Worm (Caenorhabditis elegans) whole organism, L1 larva: ENCODE data around the gene B0507.9.

Experiments
- C16A3.4 ChIP-seq: fragments of 150-350 bp; optimal IDR thresholded peaks from 2 replicates; lab custom pipeline; 2014; ENCODE audit warnings: missing biosample characterization, missing genetic modification characterization
- F16B12.6 ChIP-seq: fragments of 150-350 bp; optimal IDR thresholded peaks from 2 replicates; lab custom pipeline; 2014; ENCODE audit warnings: missing biosample characterization, missing genetic modification characterization
- aha-1 ChIP-seq: fragments of 150-350 bp; optimal IDR thresholded peaks from 2 replicates; lab custom pipeline; 2014; ENCODE audit warnings: missing biosample characterization, missing genetic modification characterization
- alr-1 ChIP-seq: fragments of 200-800 bp; sonication (Bioruptor generic); optimal IDR thresholded peaks from 2 replicates; lab custom pipeline; 2018; ENCODE audit warnings: borderline replicate concordance, mild to moderate bottlenecking, missing genetic modification characterization, missing compliant biosample characterization
- aly-2 ChIP-seq: fragments of 150-350 bp; optimal IDR thresholded peaks from 2 replicates; lab custom pipeline; 2014; ENCODE audit warnings: missing biosample characterization, missing genetic modification characterization
- ama-1 ChIP-seq: fragments of 150-350 bp; optimal IDR thresholded peaks from 2 replicates; lab custom pipeline; 2014
- blmp-1 ChIP-seq: fragments of 150-350 bp; optimal IDR thresholded peaks from 2 replicates; lab custom pipeline; 2014; ENCODE audit warnings: missing biosample characterization, missing genetic modification characterization
- ceh-8 ChIP-seq: fragments of 200-800 bp; sonication (Bioruptor generic); optimal IDR thresholded peaks from 2 replicates; lab custom pipeline; 2018; ENCODE audit warnings: mild to moderate bottlenecking, missing genetic modification characterization, moderate library complexity, missing compliant biosample characterization
- ceh-82 ChIP-seq, 3 experiments: fragments of 150-350 bp in 1 of 3; sonication (generic microtip) in 2 of 3; optimal IDR thresholded peaks; 2 replicates each; lab custom pipeline; 2014 to 2017; ENCODE audit warnings: missing biosample characterization in 3 of 3, missing genetic modification characterization in 3 of 3
- ces-1 ChIP-seq: fragments of 150-350 bp; optimal IDR thresholded peaks from 2 replicates; lab custom pipeline; 2014; ENCODE audit warnings: missing biosample characterization, missing genetic modification reagents, missing genetic modification characterization
- dsc-1 ChIP-seq: sonication (generic microtip); optimal IDR thresholded peaks from 2 replicates; lab custom pipeline; 2016; ENCODE audit warnings: mild to moderate bottlenecking, missing genetic modification characterization, missing compliant biosample characterization
- elt-2 ChIP-seq: sonication (generic microtip); optimal IDR thresholded peaks from 2 replicates; lab custom pipeline; 2016; ENCODE audit warnings: missing genetic modification characterization, mild to moderate bottlenecking, inconsistent platforms, missing compliant biosample characterization, missing genetic modification reagents
- elt-3 ChIP-seq, 6 experiments: fragments of 150-350 bp in 1 of 6; sonication (generic microtip); optimal IDR thresholded peaks; 2 replicates each; lab custom pipeline; 2017 to 2018; ENCODE audit warnings: missing biosample characterization in 6 of 6, missing genetic modification characterization in 6 of 6, inconsistent platforms in 1 of 6
- fkh-4 ChIP-seq: sonication (generic microtip); optimal IDR thresholded peaks from 2 replicates; lab custom pipeline; 2016; ENCODE audit warnings: missing compliant biosample characterization, missing genetic modification characterization, borderline replicate concordance
- fos-1 ChIP-seq: fragments of 150-350 bp; optimal IDR thresholded peaks from 2 replicates; lab custom pipeline; 2014; ENCODE audit warnings: missing biosample characterization, missing genetic modification characterization
- hlh-17 ChIP-seq: fragments of 200-800 bp; sonication (Bioruptor generic); optimal IDR thresholded peaks from 2 replicates; lab custom pipeline; 2018; ENCODE audit warnings: missing genetic modification characterization, mild to moderate bottlenecking, missing compliant biosample characterization, moderate library complexity, borderline replicate concordance
- irx-1 ChIP-seq: sonication (generic microtip); optimal IDR thresholded peaks from 2 replicates; lab custom pipeline; 2016; ENCODE audit warnings: missing genetic modification characterization, missing compliant biosample characterization
- isw-1 ChIP-seq: fragments of 200-800 bp; sonication (Bioruptor generic); IDR thresholded peaks from 2 replicates; pipeline ENCODE4 v1.3.6; 2022; ENCODE audit warnings: missing genetic modification characterization, missing compliant biosample characterization
- jun-1 ChIP-seq: fragments of 150-350 bp; optimal IDR thresholded peaks from 2 replicates; lab custom pipeline; 2014; ENCODE audit warnings: missing biosample characterization, missing genetic modification reagents, missing genetic modification characterization
- lin-14 ChIP-seq: fragments of 200-800 bp; sonication (Bioruptor generic); optimal IDR thresholded peaks from 2 replicates; lab custom pipeline; 2018; ENCODE audit warnings: mild to moderate bottlenecking, missing genetic modification characterization, moderate library complexity, missing compliant biosample characterization
- lin-35 ChIP-seq, 2 experiments: fragments of 150-350 bp; optimal IDR thresholded peaks; 2 replicates each; lab custom pipeline; 2014; ENCODE audit warnings: missing biosample characterization in 2 of 2, missing genetic modification characterization in 2 of 2, missing genetic modification reagents in 2 of 2
- lir-3 ChIP-seq: sonication (generic microtip); optimal IDR thresholded peaks from 2 replicates; lab custom pipeline; 2016; ENCODE audit warnings: mild to moderate bottlenecking, missing genetic modification characterization, moderate library complexity, missing compliant biosample characterization; ENCODE audit not compliant: poor library complexity
- lsy-2 ChIP-seq, 2 experiments: fragments of 150-350 bp; optimal IDR thresholded peaks; 2 replicates each; lab custom pipeline; 2014; ENCODE audit warnings: missing biosample characterization in 2 of 2, missing genetic modification characterization in 2 of 2
- mab-9 ChIP-seq: fragments of 200-800 bp; sonication (Bioruptor generic); IDR thresholded peaks from 2 replicates; pipeline ENCODE4 v1.3.6; 2022; ENCODE audit warnings: missing genetic modification reagents, missing genetic modification characterization, missing compliant biosample characterization
- mdl-1 ChIP-seq, 2 experiments: fragments of 150-350 bp; optimal IDR thresholded peaks; 2 replicates each; lab custom pipeline; 2014 to 2017; ENCODE audit warnings: missing biosample characterization in 2 of 2, missing genetic modification characterization in 2 of 2, inconsistent platforms in 1 of 2
- mef-2 ChIP-seq: fragments of 150-350 bp; optimal IDR thresholded peaks from 2 replicates; lab custom pipeline; 2014; ENCODE audit warnings: missing biosample characterization, missing genetic modification characterization
- nhr-20 ChIP-seq: sonication (generic microtip); optimal IDR thresholded peaks from 2 replicates; lab custom pipeline; 2016; ENCODE audit warnings: mild to moderate bottlenecking, missing genetic modification characterization, missing compliant biosample characterization
- nhr-237 ChIP-seq: fragments of 150-350 bp; optimal IDR thresholded peaks from 2 replicates; lab custom pipeline; 2014; ENCODE audit warnings: missing biosample characterization, missing genetic modification characterization
- nhr-47 ChIP-seq: sonication (generic microtip); optimal IDR thresholded peaks from 2 replicates; lab custom pipeline; 2016; ENCODE audit warnings: mild to moderate bottlenecking, missing genetic modification characterization, moderate library complexity, missing compliant biosample characterization
- nhr-71 ChIP-seq: sonication (generic microtip); optimal IDR thresholded peaks from 2 replicates; lab custom pipeline; 2016; ENCODE audit warnings: mild to moderate bottlenecking, missing genetic modification characterization, moderate library complexity, missing compliant biosample characterization
- nhr-77 ChIP-seq: fragments of 150-350 bp; optimal IDR thresholded peaks from 2 replicates; lab custom pipeline; 2014; ENCODE audit warnings: missing biosample characterization, missing genetic modification characterization
- nhr-84 ChIP-seq: sonication (generic microtip); optimal IDR thresholded peaks from 2 replicates; lab custom pipeline; 2017; ENCODE audit warnings: missing biosample characterization, missing genetic modification characterization
- nhr-85 ChIP-seq: sonication (generic microtip); peaks from one replicate; lab custom pipeline; 2016; ENCODE audit warnings: missing genetic modification characterization, inconsistent platforms, missing compliant biosample characterization
- nhr-90 ChIP-seq: sonication (generic microtip); optimal IDR thresholded peaks from 2 replicates; lab custom pipeline; 2016; ENCODE audit warnings: mild to moderate bottlenecking, missing genetic modification characterization, missing compliant biosample characterization; ENCODE audit not compliant: poor library complexity
- pag-3 ChIP-seq: sonication (generic microtip); optimal IDR thresholded peaks from 2 replicates; lab custom pipeline; 2017; ENCODE audit warnings: missing genetic modification characterization, mild to moderate bottlenecking, missing compliant biosample characterization, antibody characterized with exemption, borderline replicate concordance; ENCODE audit not compliant: insufficient read depth
- pax-3 ChIP-seq: fragments of 200-800 bp; sonication (Bioruptor generic); optimal IDR thresholded peaks from 2 replicates; lab custom pipeline; 2018; ENCODE audit warnings: mild to moderate bottlenecking, missing genetic modification characterization, moderate library complexity, missing compliant biosample characterization
- pqm-1 ChIP-seq: sonication (generic microtip); optimal IDR thresholded peaks from 3 replicates; lab custom pipeline; 2017; ENCODE audit warnings: missing biosample characterization, missing genetic modification characterization
- swsn-7 ChIP-seq: sonication (generic microtip); optimal IDR thresholded peaks from 2 replicates; lab custom pipeline; 2016; ENCODE audit warnings: missing genetic modification characterization, missing compliant biosample characterization
- tbx-2 ChIP-seq: sonication (generic microtip); optimal IDR thresholded peaks from 2 replicates; lab custom pipeline; 2016; ENCODE audit warnings: missing genetic modification characterization, missing compliant biosample characterization
- tlp-1 ChIP-seq: fragments of 150-350 bp; optimal IDR thresholded peaks from 2 replicates; lab custom pipeline; 2014; ENCODE audit warnings: missing biosample characterization, missing genetic modification characterization
- unc-130 ChIP-seq: fragments of 150-350 bp; optimal IDR thresholded peaks from 2 replicates; lab custom pipeline; 2017; ENCODE audit warnings: missing biosample characterization, missing genetic modification characterization, inconsistent platforms
- unc-30 ChIP-seq: sonication (generic microtip); optimal IDR thresholded peaks from 2 replicates; lab custom pipeline; 2017; ENCODE audit warnings: missing biosample characterization, missing genetic modification characterization
- ztf-11 ChIP-seq, 2 experiments: sonication (generic microtip); optimal IDR thresholded peaks; 2 replicates each; lab custom pipeline; 2016 to 2017; ENCODE audit warnings: missing genetic modification characterization in 2 of 2, missing biosample characterization in 1 of 2, missing compliant biosample characterization in 1 of 2

The B0507.9 gene

DNA sequence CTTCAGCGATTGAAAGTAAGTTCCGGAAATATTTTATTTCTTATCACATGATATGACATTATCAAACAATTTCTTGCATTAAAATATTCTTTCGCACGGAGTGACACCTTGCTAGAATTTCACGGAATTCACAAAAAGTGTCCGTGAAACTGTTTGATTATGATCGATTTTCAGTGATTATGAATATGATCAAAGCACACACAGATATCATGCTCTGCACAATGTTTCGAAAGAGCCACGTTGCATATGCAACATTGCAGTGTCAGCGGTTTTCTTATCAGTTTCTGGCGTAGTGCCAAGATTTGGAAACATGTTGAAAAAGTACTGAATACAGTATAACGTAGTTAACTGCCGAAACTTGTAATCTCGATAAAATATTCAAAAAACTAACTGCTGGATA lies 3.3 kb upstream of the B0507.9 start (continued):
- TF ChIP-seq nhr-47 (tag; lab: Kevin White, UChicago) (no peak), ces-1 (no peak), fkh-4 (tag; lab: Kevin White, UChicago) (no peak), fos-1 (tag; lab: Kevin White, UChicago) (no peak), alr-1 (tag; lab: Kevin White, UChicago) (no peak), tbx-2 (no peak), jun-1 (tag; lab: Kevin White, UChicago) (peak; percentile 32), swsn-7 (tag; lab: Kevin White, UChicago) (no peak), pqm-1 (tag; lab: Kevin White, UChicago) (no peak)

DNA sequence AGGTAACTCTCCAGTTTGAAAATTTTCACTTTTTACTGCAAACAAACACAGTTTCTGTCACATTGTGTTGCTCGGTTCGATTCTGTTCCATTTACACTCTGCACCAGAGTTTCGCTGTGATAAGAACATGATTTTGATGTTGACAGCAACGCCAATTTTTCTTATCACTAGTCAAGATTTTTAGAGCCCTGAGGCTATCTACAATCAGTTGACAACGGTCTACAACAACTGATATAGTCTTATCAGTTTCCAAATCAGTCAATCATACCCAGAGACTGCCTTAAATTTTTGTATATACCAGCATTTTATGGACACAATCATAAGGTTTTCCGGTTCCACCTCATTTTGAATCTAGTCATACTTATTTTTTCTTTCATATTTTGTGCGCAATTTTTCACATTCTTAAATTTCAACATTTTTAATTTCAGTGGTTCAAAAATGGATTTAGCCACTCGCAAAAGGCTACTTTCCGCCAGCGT lies 2.7 kb upstream of the B0507.9 start, which contains the start of gene B0507.3:
TSS of gene B0507.3 (plus strand) at position 429 of the 479 bp plus-strand sequence.
- no peak for TF ChIP-seq ztf-11 (tag; optimal IDR thresholded peaks at IDR 0.05; lab: Kevin White, UChicago)
- no peak for TF ChIP-seq elt-3 (tag; optimal IDR thresholded peaks at IDR 0.05; lab: Kevin White, UChicago)
- TF ChIP-seq jun-1 (tag; lab: Kevin White, UChicago): peak; percentile 76
- TF ChIP-seq ceh-8 (GFP tag; lab: Kevin White, UChicago): no peak
- no peak for TF ChIP-seq F16B12.6
- no peak for TF ChIP-seq aha-1 (tag; lab: Kevin White, UChicago)
- no peak for TF ChIP-seq nhr-85
- no peak for TF ChIP-seq pag-3
- peak; percentile 15 for TF ChIP-seq nhr-20 (tag; lab: Kevin White, UChicago)
- TF ChIP-seq nhr-77 (tag; lab: Kevin White, UChicago): no peak
- TF ChIP-seq mdl-1 (tag; optimal IDR thresholded peaks at IDR 0.05; lab: Kevin White, UChicago): peak in 1 of 2 experiments; percentile 20
- TF ChIP-seq ceh-82 (tag; optimal IDR thresholded peaks at IDR 0.05; lab: Kevin White, UChicago): no peak
- peak; percentile 100 for TF ChIP-seq elt-2 (tag; lab: Kevin White, UChicago)
- TF ChIP-seq unc-30: no peak
- peak; percentile 96 for TF ChIP-seq pqm-1 (tag; lab: Kevin White, UChicago)
- peak; percentile 40 for TF ChIP-seq lin-14 (GFP tag; lab: Kevin White, UChicago)
- peak in 1 of 2 experiments; percentile 21 for TF ChIP-seq lsy-2 (tag; optimal IDR thresholded peaks at IDR 0.05; lab: Kevin White, UChicago)
- peak; percentile 86 for TF ChIP-seq tlp-1 (tag; lab: Kevin White, UChicago)
- TF ChIP-seq hlh-17 (GFP tag; lab: Kevin White, UChicago): no peak
- TF ChIP-seq isw-1 (GFP tag; lab: Robert Waterston, UW): no peak
- peak; percentile 34 for TF ChIP-seq nhr-90 (tag; lab: Kevin White, UChicago)
- TF ChIP-seq nhr-71 (tag; lab: Kevin White, UChicago): peak; percentile 29
- no peak for TF ChIP-seq dsc-1 (tag; lab: Kevin White, UChicago)
- TF ChIP-seq lin-35 (GFP tag; optimal IDR thresholded peaks at IDR 0.05; lab: Kevin White, UChicago): peak in 1 of 2 experiments; percentile 68
- no peak for TF ChIP-seq unc-130
- TF ChIP-seq blmp-1 (tag; lab: Kevin White, UChicago): no peak
- TF ChIP-seq alr-1 (tag; lab: Kevin White, UChicago): no peak
- TF ChIP-seq pax-3 (tag; lab: Kevin White, UChicago): peak; percentile 13
- TF ChIP-seq aly-2 (tag; lab: Kevin White, UChicago): no peak
- TF ChIP-seq mab-9: no peak
- no peak for TF ChIP-seq irx-1
- no peak for TF ChIP-seq lir-3 (tag; lab: Kevin White, UChicago)

DNA sequence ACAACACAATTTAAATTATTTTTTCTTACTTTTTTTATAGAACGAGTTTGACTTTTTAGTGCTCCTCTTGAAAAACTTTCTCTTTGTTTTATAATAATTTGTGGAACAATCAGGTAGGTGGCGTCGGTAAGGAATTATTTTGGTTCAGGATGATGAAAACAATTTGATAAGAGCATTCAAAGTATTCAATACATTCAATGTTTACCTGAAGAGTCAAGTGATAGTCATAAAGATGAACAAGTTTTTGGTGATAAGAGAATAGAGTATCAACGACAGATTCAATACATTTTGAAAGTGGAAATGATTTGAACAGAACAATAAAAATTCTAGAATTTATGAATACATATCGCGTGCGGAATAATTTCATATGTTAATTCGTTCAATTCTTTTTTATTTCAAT lies 1.7 kb upstream of the B0507.9 start:
- TF ChIP-seq nhr-84 (tag; lab: Kevin White, UChicago) (no peak), elt-2 (tag; lab: Kevin White, UChicago) (peak; percentile 91), ama-1 (lab: Kevin White, UChicago) (no peak), ceh-8 (GFP tag; lab: Kevin White, UChicago) (no peak), mdl-1 (tag; optimal IDR thresholded peaks at IDR 0.05; lab: Kevin White, UChicago) (no peak), nhr-237 (no peak), C16A3.4 (tag; lab: Kevin White, UChicago) (no peak), mef-2 (tag; lab: Kevin White, UChicago) (no peak)
- TF ChIP-seq, all 84 proteins: peak for 1
